Fruit fly (Drosophila melanogaster) whole organism, wandering third instar larva: Measurements from ENCODE around the gene CG10031.

ENCODE experiments used
- Abd-B ChIP-seq: fragments of >200 bp; optimal IDR thresholded peaks from 2 replicates; lab custom pipeline; 2017; ENCODE audit warnings: missing biosample characterization, missing genetic modification characterization
- CG9705 ChIP-seq: fragments of 200-800 bp; sonication (Bioruptor generic); optimal IDR thresholded peaks from 2 replicates; lab custom pipeline; 2018; ENCODE audit warnings: missing biosample characterization, mild to moderate bottlenecking, missing genetic modification characterization
- CrebA ChIP-seq: fragments of 200-800 bp; sonication (Bioruptor generic); optimal IDR thresholded peaks from 2 replicates; lab custom pipeline; 2016; ENCODE audit warnings: missing biosample characterization, mild to moderate bottlenecking, missing genetic modification characterization, borderline replicate concordance
- GATAd ChIP-seq: sonication (Bioruptor generic); optimal IDR thresholded peaks from 2 replicates; lab custom pipeline; 2016; ENCODE audit warnings: missing biosample characterization, missing genetic modification characterization
- HLH106 ChIP-seq: fragments of 200-800 bp; optimal IDR thresholded peaks from 3 replicates; lab custom pipeline; 2019; ENCODE audit warnings: missing biosample characterization, mild to moderate bottlenecking, missing genetic modification characterization, moderate library complexity
- Hnf4 ChIP-seq: fragments of 200-800 bp; sonication (Bioruptor generic); optimal IDR thresholded peaks from 2 replicates; lab custom pipeline; 2016; ENCODE audit warnings: missing biosample characterization, mild to moderate bottlenecking, missing genetic modification characterization
- Hr83 ChIP-seq: fragments of 200-300 bp; sonication (Bioruptor generic); optimal IDR thresholded peaks from 2 replicates; lab custom pipeline; 2016; ENCODE audit warnings: missing biosample characterization, mild to moderate bottlenecking, missing genetic modification characterization, moderate library complexity; ENCODE audit not compliant: poor library complexity, severe bottlenecking
- Jra ChIP-seq: sonication (Bioruptor generic); optimal IDR thresholded peaks from 2 replicates; lab custom pipeline; 2016; ENCODE audit warnings: missing biosample characterization, missing genetic modification characterization
- Myc ChIP-seq: fragments of >200 bp; optimal IDR thresholded peaks from 2 replicates; lab custom pipeline; 2017
- N ChIP-seq: fragments of >200 bp; optimal IDR thresholded peaks from 2 replicates; lab custom pipeline; 2018; ENCODE audit warnings: missing biosample characterization, missing external identifiers, missing genetic modification characterization
- OdsH ChIP-seq: fragments of 200-800 bp; sonication (Bioruptor generic); optimal IDR thresholded peaks from 2 replicates; lab custom pipeline; 2016; ENCODE audit warnings: missing biosample characterization, mild to moderate bottlenecking, missing genetic modification characterization
- Vsx2 ChIP-seq: fragments of 200-300, 225-300 bp; sonication (Bioruptor generic); optimal IDR thresholded peaks from 2 replicates; lab custom pipeline; 2018; ENCODE audit warnings: missing biosample characterization, missing genetic modification characterization; ENCODE audit not compliant: partially characterized antibody
- br ChIP-seq: fragments of 200-800 bp; sonication (Bioruptor generic); optimal IDR thresholded peaks from 2 replicates; lab custom pipeline; 2016; ENCODE audit warnings: missing biosample characterization, missing genetic modification characterization
- brk ChIP-seq: fragments of 200-800 bp; sonication (Bioruptor generic); optimal IDR thresholded peaks from 2 replicates; lab custom pipeline; 2016; ENCODE audit warnings: missing biosample characterization, mild to moderate bottlenecking, missing genetic modification characterization
- dsf ChIP-seq: sonication (Bioruptor generic); optimal IDR thresholded peaks from 2 replicates; lab custom pipeline; 2016; ENCODE audit warnings: missing biosample characterization, missing genetic modification characterization, borderline replicate concordance
- ey ChIP-seq: fragments of 200-800 bp; sonication (Bioruptor generic); optimal IDR thresholded peaks from 2 replicates; lab custom pipeline; 2016; ENCODE audit warnings: missing biosample characterization, missing genetic modification characterization
- foxo ChIP-seq, 2 experiments: fragments of 200-800 bp; sonication (Bioruptor generic); optimal IDR thresholded peaks; 2 replicates in 1 of 2; 3 replicates in 1 of 2; lab custom pipeline; 2016 to 2017; ENCODE audit warnings: missing biosample characterization in 2 of 2, missing genetic modification characterization in 2 of 2
- fru ChIP-seq: fragments of 200-800 bp; sonication (Bioruptor generic); optimal IDR thresholded peaks from 3 replicates; lab custom pipeline; 2016; ENCODE audit warnings: missing biosample characterization, mild to moderate bottlenecking, missing genetic modification characterization
- h ChIP-seq: fragments of 200-800 bp; sonication (Bioruptor generic); optimal IDR thresholded peaks from 3 replicates; lab custom pipeline; 2016; ENCODE audit warnings: missing biosample characterization, mild to moderate bottlenecking, missing genetic modification characterization
- jim ChIP-seq: fragments of 175-275, 200-325 bp; sonication (Bioruptor generic); optimal IDR thresholded peaks from 2 replicates; lab custom pipeline; 2016; ENCODE audit warnings: missing biosample characterization, mild to moderate bottlenecking, missing genetic modification characterization
- lola ChIP-seq: fragments of >200 bp; optimal IDR thresholded peaks from 2 replicates; lab custom pipeline; 2017; ENCODE audit warnings: missing biosample characterization, missing genetic modification characterization
- pan ChIP-seq: fragments of >200 bp; optimal IDR thresholded peaks from 2 replicates; lab custom pipeline; 2017
- psq ChIP-seq: fragments of 200-800 bp; sonication (Bioruptor generic); optimal IDR thresholded peaks from 3 replicates; lab custom pipeline; 2017; ENCODE audit warnings: missing biosample characterization, mild to moderate bottlenecking, missing genetic modification characterization, moderate library complexity
- rgr ChIP-seq: fragments of 200-800 bp; sonication (Bioruptor generic); optimal IDR thresholded peaks from 3 replicates; lab custom pipeline; 2016; ENCODE audit warnings: missing biosample characterization, mild to moderate bottlenecking, missing genetic modification characterization
- sv ChIP-seq: fragments of 200-800 bp; sonication (Bioruptor generic); optimal IDR thresholded peaks from 3 replicates; lab custom pipeline; 2016; ENCODE audit warnings: missing biosample characterization, missing genetic modification characterization
- tai ChIP-seq: sonication (Bioruptor generic); optimal IDR thresholded peaks from 2 replicates; lab custom pipeline; 2016; ENCODE audit warnings: missing biosample characterization, missing genetic modification characterization
- usp ChIP-seq: fragments of >200 bp; optimal IDR thresholded peaks from 2 replicates; lab custom pipeline; 2017; ENCODE audit warnings: missing biosample characterization, missing genetic modification characterization
- woc ChIP-seq: sonication (Bioruptor generic); optimal IDR thresholded peaks from 2 replicates; lab custom pipeline; 2016; ENCODE audit warnings: missing biosample characterization, mild to moderate bottlenecking, missing genetic modification characterization

CG10031 gene

DNA sequence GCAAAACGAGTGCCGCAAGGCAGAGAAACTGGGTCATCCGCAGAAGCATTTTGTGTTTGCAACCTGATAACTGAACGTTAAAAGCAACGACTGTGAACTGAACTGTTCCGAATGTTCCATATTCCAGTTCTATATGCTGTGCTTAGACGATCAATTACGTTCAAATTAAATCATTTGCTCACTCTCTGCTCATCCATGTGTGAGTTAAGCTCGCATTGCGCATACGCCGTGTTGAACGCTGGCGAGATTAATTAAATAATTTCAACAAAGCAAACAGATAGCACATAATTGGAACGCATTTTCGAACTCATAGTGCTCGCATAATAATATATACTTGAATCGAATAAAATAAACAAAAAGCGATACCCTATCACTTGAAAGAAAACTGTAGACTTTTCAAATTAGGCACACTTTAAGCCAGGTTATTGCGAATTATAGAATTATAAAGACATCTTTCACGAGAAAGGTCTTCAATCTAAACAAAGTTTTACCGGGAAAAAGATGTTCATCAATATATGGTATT is at the start of gene CG10031, which contains the start of gene CG42464:
Gene CG10031, minus strand, starts transcription at position 101 of the 523 bp plus-strand sequence.
Gene CG42464, plus strand, starts transcription at position 473 of the 523 bp plus-strand sequence.
- TF ChIP-seq jim (GFP tag; lab: Kevin White, UChicago) (no peak), sv (GFP tag; lab: Kevin White, UChicago) (no peak), Hnf4 (GFP tag; lab: Kevin White, UChicago) (no peak), woc (GFP tag; lab: Kevin White, UChicago) (no peak), N (GFP tag; lab: Kevin White, UChicago) (no peak), usp (GFP tag; lab: Kevin White, UChicago) (no peak), Jra (GFP tag; lab: Kevin White, UChicago) (no peak), psq (GFP tag; lab: Kevin White, UChicago) (no peak), Hr83 (GFP tag; lab: Kevin White, UChicago) (no peak), brk (no peak)
- TF ChIP-seq, all 38 proteins: peak for 0

DNA sequence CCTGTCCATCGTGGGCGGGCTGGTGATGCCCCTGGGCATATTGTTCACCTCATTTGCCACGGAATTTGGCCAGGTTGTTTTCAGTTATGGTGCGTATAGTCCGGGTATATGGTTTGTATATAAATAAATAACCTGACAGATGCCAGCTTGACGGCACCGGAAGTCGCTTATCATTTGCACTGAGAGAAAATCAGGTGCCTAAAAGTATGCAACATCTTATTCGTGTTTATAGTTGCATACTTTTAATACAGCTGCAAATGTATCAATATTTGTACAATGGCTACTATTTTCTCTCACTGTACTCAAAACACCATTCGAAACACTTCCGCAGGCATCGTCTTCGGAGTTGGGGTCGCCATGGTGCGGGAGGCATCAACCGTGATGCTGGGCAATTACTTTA is 49.8 kb upstream of the CG10031 start:
- TF ChIP-seq Vsx2 (GFP tag; lab: Kevin White, UChicago) (no peak), rgr (GFP tag; lab: Kevin White, UChicago) (peak; percentile 16), HLH106 (tag; lab: Kevin White, UChicago) (no peak), Myc (lab: Kevin White, UChicago) (peak; percentile 31), ey (GFP tag; lab: Kevin White, UChicago) (no peak), h (GFP tag; lab: Kevin White, UChicago) (peak; percentile 3), GATAd (no peak)

DNA sequence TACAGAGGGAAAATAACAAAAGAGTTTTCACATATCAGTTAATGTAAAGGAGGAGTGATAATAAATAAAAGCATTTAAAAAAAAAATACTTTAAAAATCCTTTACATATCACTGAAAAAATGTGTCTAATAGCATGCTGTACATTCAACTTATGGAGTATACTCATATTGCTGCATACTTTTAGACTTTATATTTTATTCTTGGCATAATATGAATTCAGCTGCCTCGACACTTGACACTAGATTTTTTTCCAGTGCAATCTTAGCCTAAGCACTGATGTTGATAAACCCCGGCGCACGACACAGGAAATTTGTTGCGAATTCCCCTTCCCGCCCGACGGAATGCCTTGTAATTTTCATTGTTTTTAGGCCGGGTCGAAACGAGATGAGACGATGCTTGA is 41.6 kb upstream of the CG10031 start:
- no peak for TF ChIP-seq rgr (GFP tag; lab: Kevin White, UChicago)
- TF ChIP-seq CG9705 (GFP tag; lab: Kevin White, UChicago) = no peak
- no peak for TF ChIP-seq Hr83 (GFP tag; lab: Kevin White, UChicago)
- TF ChIP-seq usp (GFP tag; lab: Kevin White, UChicago) = no peak
- TF ChIP-seq Hnf4 (GFP tag; lab: Kevin White, UChicago) = no peak
- TF ChIP-seq pan (lab: Kevin White, UChicago) = no peak
- no peak for TF ChIP-seq fru (GFP tag; lab: Kevin White, UChicago)
- TF ChIP-seq OdsH (GFP tag; lab: Kevin White, UChicago) = no peak
- TF ChIP-seq Jra (GFP tag; lab: Kevin White, UChicago) = no peak
- no peak for TF ChIP-seq tai (GFP tag; lab: Kevin White, UChicago)
- TF ChIP-seq Vsx2 (GFP tag; lab: Kevin White, UChicago) = no peak
- no peak for TF ChIP-seq psq (GFP tag; lab: Kevin White, UChicago)
- TF ChIP-seq h (GFP tag; lab: Kevin White, UChicago) = no peak
- no peak for TF ChIP-seq GATAd
- no peak for TF ChIP-seq dsf (GFP tag; lab: Kevin White, UChicago)
- no peak for TF ChIP-seq N (GFP tag; lab: Kevin White, UChicago)
- TF ChIP-seq ey (GFP tag; lab: Kevin White, UChicago) = no peak
- no peak for TF ChIP-seq foxo (GFP tag; optimal IDR thresholded peaks at IDR 0.05; lab: Kevin White, UChicago)
- no peak for TF ChIP-seq CrebA (GFP tag; lab: Kevin White, UChicago)

DNA sequence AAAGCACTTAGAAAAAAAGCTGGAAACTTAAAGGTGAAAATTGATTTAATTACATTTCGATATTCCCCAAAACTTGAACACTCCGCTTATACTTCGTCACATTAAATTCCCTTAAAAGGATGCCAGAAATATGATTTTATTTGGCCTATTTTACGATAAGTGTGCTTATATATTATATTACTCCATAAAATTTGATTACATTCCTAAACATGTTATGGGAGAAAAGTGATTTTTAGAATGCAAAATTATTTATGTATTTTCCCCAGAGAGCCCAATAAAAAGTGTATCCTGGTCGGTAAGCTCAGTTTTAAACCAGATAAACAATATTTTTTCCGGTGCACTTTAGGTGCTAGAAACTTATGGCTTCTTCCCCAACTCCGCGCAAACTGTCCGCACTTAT is 38.8 kb upstream of the CG10031 start:
- no peak for TF ChIP-seq h (GFP tag; lab: Kevin White, UChicago)
- TF ChIP-seq brk = no peak
- TF ChIP-seq N (GFP tag; lab: Kevin White, UChicago) = no peak
- no peak for TF ChIP-seq br (GFP tag; lab: Kevin White, UChicago)
- no peak for TF ChIP-seq CG9705 (GFP tag; lab: Kevin White, UChicago)
- no peak for TF ChIP-seq usp (GFP tag; lab: Kevin White, UChicago)
- no peak for TF ChIP-seq lola (GFP tag; lab: Kevin White, UChicago)
- no peak for TF ChIP-seq tai (GFP tag; lab: Kevin White, UChicago)
- TF ChIP-seq woc (GFP tag; lab: Kevin White, UChicago) = no peak
- no peak for TF ChIP-seq Myc (lab: Kevin White, UChicago)
- no peak for TF ChIP-seq Abd-B (GFP tag; lab: Kevin White, UChicago)
- TF ChIP-seq ey (GFP tag; lab: Kevin White, UChicago) = no peak
- no peak for TF ChIP-seq psq (GFP tag; lab: Kevin White, UChicago)
- no peak for TF ChIP-seq CrebA (GFP tag; lab: Kevin White, UChicago)
- no peak for TF ChIP-seq foxo (GFP tag; optimal IDR thresholded peaks at IDR 0.05; lab: Kevin White, UChicago)
- no peak for TF ChIP-seq Vsx2 (GFP tag; lab: Kevin White, UChicago)
- TF ChIP-seq fru (GFP tag; lab: Kevin White, UChicago) = no peak
